Worm (Caenorhabditis elegans): Measurements from ENCODE around the gene abu-10.

The abu-10 gene

DNA sequence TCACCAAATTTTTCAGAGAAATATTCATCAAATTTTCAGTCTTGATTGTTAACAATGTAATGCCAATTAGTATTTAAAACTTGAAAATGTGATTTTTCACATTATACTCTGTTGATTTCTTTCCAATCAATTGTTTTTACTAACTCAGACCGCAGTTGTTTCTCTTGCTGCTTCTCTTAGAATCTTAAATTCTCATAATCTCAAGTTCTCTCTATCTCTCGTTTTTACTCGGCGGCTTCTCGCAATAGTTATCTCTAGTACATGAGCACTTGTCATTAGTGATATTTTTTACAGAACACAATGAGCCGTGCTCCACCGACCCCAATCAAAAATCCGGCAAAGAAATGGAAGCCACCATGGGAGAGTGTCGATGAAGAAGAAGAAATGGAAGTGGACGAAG lies 9.2 kb downstream of the abu-10 start, which contains the start of gene F35A5.1:
Gene F35A5.1 (plus strand): TSS at position 301 of the 400 bp plus-strand sequence.
- no peak for TF ChIP-seq mxl-1 (tag; optimal IDR thresholded peaks at IDR 0.05)
- TF ChIP-seq madf-3 (GFP tag; IDR thresholded peaks at IDR 0.05) = no peak
- no peak for TF ChIP-seq ceh-91 (GFP tag; IDR thresholded peaks at IDR 0.05)
- TF ChIP-seq aptf-3 (GFP tag; IDR thresholded peaks at IDR 0.05) = no peak
- TF ChIP-seq B0035.1 (tag; optimal IDR thresholded peaks at IDR 0.05) = no peak
- TF ChIP-seq snpc-1.3 (tag; optimal IDR thresholded peaks at IDR 0.05; ENCODE audit: insufficient read depth) = no peak
- TF ChIP-seq Y56A3A.18 (GFP tag; IDR thresholded peaks at IDR 0.05) = no peak
- no peak for TF ChIP-seq somi-1 (GFP tag; optimal IDR thresholded peaks at IDR 0.05)
- no peak for TF ChIP-seq pbrm-1 (GFP tag; IDR thresholded peaks at IDR 0.05)
- TF ChIP-seq akir-1 (GFP tag; optimal IDR thresholded peaks at IDR 0.05) = no peak
- no peak for TF ChIP-seq lin-54 (GFP tag; optimal IDR thresholded peaks at IDR 0.05)
- no peak for TF ChIP-seq ekl-4 (GFP tag; IDR thresholded peaks at IDR 0.05)
- no peak for TF ChIP-seq let-526 (GFP tag; IDR thresholded peaks at IDR 0.05)
- no peak for TF ChIP-seq F57C9.4 (tag; optimal IDR thresholded peaks at IDR 0.05)
- no peak for TF ChIP-seq hlh-26 (GFP tag; conservative IDR thresholded peaks at IDR 0.05)
- no peak for TF ChIP-seq him-1 (tag; optimal IDR thresholded peaks at IDR 0.05)
- TF ChIP-seq ets-4 (GFP tag; optimal IDR thresholded peaks at IDR 0.05) = no peak
- no peak for TF ChIP-seq F22D6.2 (tag; optimal IDR thresholded peaks at IDR 0.05)

DNA sequence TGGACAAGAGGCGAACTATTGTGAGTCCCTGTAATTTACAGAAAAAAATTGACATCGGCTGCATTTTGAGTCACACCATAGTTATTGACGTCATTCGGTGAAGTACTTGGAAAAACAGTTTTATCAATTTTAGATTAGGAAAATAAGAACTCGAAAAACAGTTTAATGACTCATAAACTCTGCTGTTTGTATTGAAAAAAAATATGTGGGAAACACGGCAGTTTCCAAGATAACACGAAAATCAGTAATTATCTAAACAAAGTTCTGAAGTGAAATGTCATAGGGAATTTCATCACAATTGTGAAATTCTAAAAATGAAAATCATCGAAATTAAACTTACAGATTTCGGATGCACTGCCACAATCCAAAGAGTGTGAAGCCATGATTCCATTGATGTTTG lies 16.8 kb downstream of the abu-10 start:
- TF ChIP-seq D2030.7 (GFP tag; IDR thresholded peaks at IDR 0.05) (no peak), cebp-1 (GFP tag; IDR thresholded peaks at IDR 0.05) (no peak), cebp-1 (tag; optimal IDR thresholded peaks at IDR 0.05) (peak; percentile 72), let-607 (tag; optimal IDR thresholded peaks at IDR 0.05) (no peak), unc-62 (GFP tag; optimal IDR thresholded peaks at IDR 0.05) (peak; percentile 79), F10E7.11 (tag; optimal IDR thresholded peaks at IDR 0.05) (no peak), nhr-80 (tag; optimal IDR thresholded peaks at IDR 0.05) (peak; percentile 35)

ce11 chrX:3818856-3819524 lies 21.0 kb downstream of the abu-10 start:
- TF ChIP-seq D2030.7 (GFP tag; IDR thresholded peaks at IDR 0.05) = no peak
- TF ChIP-seq nhr-80 (tag; optimal IDR thresholded peaks at IDR 0.05) = peak; percentile 35

DNA sequence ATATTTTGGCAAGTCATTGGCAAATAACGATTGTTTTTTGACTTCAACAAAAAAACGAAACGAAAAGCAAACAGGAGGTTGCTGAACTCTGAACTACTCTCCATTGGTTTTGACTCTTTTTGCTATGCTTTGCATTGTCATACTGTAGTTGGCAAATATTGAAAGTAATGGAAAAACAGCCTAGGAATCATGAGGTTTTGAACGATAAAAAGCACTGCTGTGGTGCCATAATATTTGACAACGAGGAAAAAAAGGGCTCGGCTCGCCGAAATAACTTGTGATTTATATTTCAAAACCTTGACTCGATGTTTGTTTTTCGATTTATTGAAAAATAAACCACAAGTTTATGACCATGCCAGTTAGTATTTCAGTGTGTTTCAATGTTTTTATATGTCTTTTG lies 21.7 kb downstream of the abu-10 start:
- TF ChIP-seq pha-4 (tag; optimal IDR thresholded peaks at IDR 0.05) = peak; percentile 63
- TF ChIP-seq cebp-1 (GFP tag; IDR thresholded peaks at IDR 0.05) = no peak
- TF ChIP-seq cebp-1 (tag; optimal IDR thresholded peaks at IDR 0.05) = peak; percentile 59
- no peak for TF ChIP-seq ama-1 (optimal IDR thresholded peaks at IDR 0.05)
- no peak for TF ChIP-seq ama-1 (GFP tag; optimal IDR thresholded peaks at IDR 0.05)

DNA sequence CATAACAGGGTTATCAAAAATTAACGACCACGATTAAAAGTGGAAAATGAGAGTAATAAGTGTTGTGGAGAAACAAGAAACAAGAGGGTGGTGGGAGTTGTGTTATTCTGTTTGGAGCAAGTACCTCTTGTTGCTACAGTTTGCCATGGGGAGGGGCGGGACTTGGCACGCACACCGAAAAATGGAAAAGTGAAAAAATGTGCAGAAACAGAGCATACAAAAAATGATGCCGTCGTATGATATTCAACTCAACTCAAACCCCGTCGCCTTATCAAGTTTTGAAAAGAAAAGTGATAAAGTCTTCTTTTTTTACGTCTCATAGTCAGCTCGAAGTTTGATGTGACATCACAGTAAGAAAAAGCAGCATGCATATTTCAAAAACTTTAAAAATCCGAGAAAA lies 22.7 kb downstream of the abu-10 start:
- TF ChIP-seq cebp-1 (GFP tag; IDR thresholded peaks at IDR 0.05) (no peak), cebp-1 (tag; optimal IDR thresholded peaks at IDR 0.05) (peak; percentile 17), ztf-26 (tag; optimal IDR thresholded peaks at IDR 0.05) (no peak), nfyb-1 (GFP tag; IDR thresholded peaks at IDR 0.05) (0 out of 2 replicates have a peak, but pooled peaks have one; percentile 40), gei-17 (GFP tag; optimal IDR thresholded peaks at IDR 0.05) (no peak), ztf-22 (GFP tag; optimal IDR thresholded peaks at IDR 0.05) (no peak), aptf-2 (GFP tag; conservative IDR thresholded peaks at IDR 0.05) (no peak), madf-3 (GFP tag; IDR thresholded peaks at IDR 0.05) (peak; percentile 50; the same call in 1 of the 2 replicates), lin-54 (GFP tag; optimal IDR thresholded peaks at IDR 0.05) (no peak), lsy-27 (tag; optimal IDR thresholded peaks at IDR 0.05; ENCODE audit: borderline replicate concordance, insufficient read depth) (no peak), pha-4 (tag; optimal IDR thresholded peaks at IDR 0.05) (peak; percentile 8), nhr-80 (tag; optimal IDR thresholded peaks at IDR 0.05) (peak; percentile 87), F10E7.11 (tag; optimal IDR thresholded peaks at IDR 0.05) (no peak), ceh-91 (GFP tag; IDR thresholded peaks at IDR 0.05) (no peak)
